Worm (Caenorhabditis elegans) whole organism, L4 larva: ENCODE data around the gene F41H8.2.

Experiments
- ceh-28 ChIP-seq: fragments of 150-350 bp; optimal IDR thresholded peaks from 2 replicates; lab custom pipeline; 2014; ENCODE audit warnings: missing biosample characterization, missing genetic modification reagents, missing genetic modification characterization
- hlh-11 ChIP-seq: fragments of 200-800 bp; sonication (Bioruptor generic); optimal IDR thresholded peaks from 2 replicates; lab custom pipeline; 2018; ENCODE audit warnings: mild to moderate bottlenecking, missing genetic modification characterization, missing compliant biosample characterization
- lsy-2 ChIP-seq, 2 experiments: fragments of 150-350 bp in 1 of 2; sonication (generic microtip) in 1 of 2; optimal IDR thresholded peaks; 2 replicates each; lab custom pipeline; 2014 to 2017; ENCODE audit warnings: missing biosample characterization in 2 of 2, missing genetic modification characterization in 2 of 2
- nhr-10 ChIP-seq: fragments of 150-350 bp; optimal IDR thresholded peaks from 2 replicates; lab custom pipeline; 2014; ENCODE audit warnings: missing biosample characterization, missing genetic modification characterization
- unc-39 ChIP-seq: sonication (generic microtip); optimal IDR thresholded peaks from 2 replicates; lab custom pipeline; 2017; ENCODE audit warnings: missing biosample characterization, missing genetic modification characterization

ce11 chrV:817182-817581, 9.0 kb upstream of the F41H8.2 start, which contains the start of gene R13D11.1:
- TF ChIP-seq nhr-10: no peak
- TF ChIP-seq hlh-11 (tag; lab: Kevin White, UChicago): no peak
- no peak for TF ChIP-seq unc-39 (tag; lab: Kevin White, UChicago)
- TF ChIP-seq lsy-2 (tag; optimal IDR thresholded peaks at IDR 0.05; lab: Kevin White, UChicago): no peak
- no peak for TF ChIP-seq ceh-28
